Fruit fly (Drosophila melanogaster): ENCODE results near the gene RpS10b.

The RpS10b gene

dm6 chrX:19601644-19602043 lies 3.8 kb downstream of the RpS10b start, which contains the start of gene CG14220 (continued):
- no peak for TF ChIP-seq CG12155 (GFP tag; optimal IDR thresholded peaks at IDR 0.05)
- TF ChIP-seq amos (GFP tag; IDR thresholded peaks at IDR 0.05; ENCODE audit: partially characterized antibody) = peak; percentile 95
- no peak for TF ChIP-seq p53 (GFP tag; optimal IDR thresholded peaks at IDR 0.05)
- TF ChIP-seq CG4360 (GFP tag; IDR thresholded peaks at IDR 0.05) = no peak
- peak; percentile 7 for TF ChIP-seq CG13624 (GFP tag; optimal IDR thresholded peaks at IDR 0.05)
- TF ChIP-seq zfh2 (GFP tag; optimal IDR thresholded peaks at IDR 0.05) = no peak
- TF ChIP-seq ap (GFP tag; IDR thresholded peaks at IDR 0.05) = no peak
- no peak for TF ChIP-seq D19B (GFP tag; optimal IDR thresholded peaks at IDR 0.05)
- TF ChIP-seq Eip74EF (GFP tag; optimal IDR thresholded peaks at IDR 0.05) = no peak
- peak; percentile 16 for TF ChIP-seq CG30020 (tag; optimal IDR thresholded peaks at IDR 0.05)
- TF ChIP-seq CG1603 (tag; optimal IDR thresholded peaks at IDR 0.05) = peak; percentile 69
- no peak for TF ChIP-seq Fer2 (tag; optimal IDR thresholded peaks at IDR 0.05)
- no peak for TF ChIP-seq twi (tag; optimal IDR thresholded peaks at IDR 0.05)
- TF ChIP-seq CG8281 (tag; optimal IDR thresholded peaks at IDR 0.05) = no peak
- TF ChIP-seq sr (GFP tag; IDR thresholded peaks at IDR 0.05) = no peak
- TF ChIP-seq CG2712 (tag; optimal IDR thresholded peaks at IDR 0.05) = peak; percentile 41
- peak; percentile 32 for TF ChIP-seq nmo (GFP tag; optimal IDR thresholded peaks at IDR 0.05)
- no peak for TF ChIP-seq CG7928 (GFP tag; optimal IDR thresholded peaks at IDR 0.05)
- TF ChIP-seq Bdp1 (GFP tag; optimal IDR thresholded peaks at IDR 0.05) = no peak
- TF ChIP-seq Fer1 (GFP tag; optimal IDR thresholded peaks at IDR 0.05) = peak; percentile 48
- no peak for TF ChIP-seq CG10462 (GFP tag; optimal IDR thresholded peaks at IDR 0.05)
- no peak for TF ChIP-seq CG14441 (GFP tag; IDR thresholded peaks at IDR 0.05)
- TF ChIP-seq CG10431 (GFP tag; optimal IDR thresholded peaks at IDR 0.05) = no peak
- no peak for TF ChIP-seq mirr (GFP tag; optimal IDR thresholded peaks at IDR 0.05)
- TF ChIP-seq CG10543 (GFP tag; optimal IDR thresholded peaks at IDR 0.05) = peak; percentile 32
- peak; percentile 12 for TF ChIP-seq PHDP (tag; optimal IDR thresholded peaks at IDR 0.05)
- TF ChIP-seq mam (GFP tag; optimal IDR thresholded peaks at IDR 0.05) = no peak
- TF ChIP-seq run (tag; optimal IDR thresholded peaks at IDR 0.05) = no peak
- no peak for TF ChIP-seq Spps (tag; optimal IDR thresholded peaks at IDR 0.05)
- peak; percentile 97 for TF ChIP-seq CG6791 (GFP tag; IDR thresholded peaks at IDR 0.05; ENCODE audit: partially characterized antibody)
- TF ChIP-seq nom (GFP tag; optimal IDR thresholded peaks at IDR 0.05) = peak; percentile 15
- peak; percentile 87 for TF ChIP-seq trem (tag; optimal IDR thresholded peaks at IDR 0.05)
- no peak for TF ChIP-seq CG10209 (GFP tag; optimal IDR thresholded peaks at IDR 0.05)
- TF ChIP-seq cato (GFP tag; optimal IDR thresholded peaks at IDR 0.05; ENCODE audit: borderline replicate concordance) = no peak
- no peak for TF ChIP-seq CG9609 (GFP tag; optimal IDR thresholded peaks at IDR 0.05)
- no peak for TF ChIP-seq Ada2b (GFP tag; IDR thresholded peaks at IDR 0.05)
- no peak for TF ChIP-seq ewg (GFP tag; optimal IDR thresholded peaks at IDR 0.05)
- no peak for TF ChIP-seq schlank (tag; optimal IDR thresholded peaks at IDR 0.05)
- TF ChIP-seq MTF-1 (GFP tag; optimal IDR thresholded peaks at IDR 0.05; ENCODE audit: borderline replicate concordance) = no peak
- TF ChIP-seq CG34422 (GFP tag; IDR thresholded peaks at IDR 0.05) = no peak
- no peak for TF ChIP-seq Ravus (GFP tag; IDR thresholded peaks at IDR 0.05)
- peak; percentile 40 for TF ChIP-seq CG13894 (tag; optimal IDR thresholded peaks at IDR 0.05)
- no peak for TF ChIP-seq CG9215 (GFP tag; IDR thresholded peaks at IDR 0.05)
- TF ChIP-seq Oaz (GFP tag; IDR thresholded peaks at IDR 0.05) = no peak
- TF ChIP-seq luna (GFP tag; optimal IDR thresholded peaks at IDR 0.05) = no peak
- TF ChIP-seq stwl (tag; optimal IDR thresholded peaks at IDR 0.05) = peak; percentile 83
- no peak for TF ChIP-seq pan (optimal IDR thresholded peaks at IDR 0.05)
- no peak for TF ChIP-seq pan (GFP tag; optimal IDR thresholded peaks at IDR 0.05 in 1 of 2, IDR thresholded peaks at IDR 0.05 in 1 of 2)
- no peak for TF ChIP-seq CG12299 (tag; optimal IDR thresholded peaks at IDR 0.05)
- TF ChIP-seq Side (GFP tag; optimal IDR thresholded peaks at IDR 0.05) = no peak
- TF ChIP-seq sisA (GFP tag; IDR thresholded peaks at IDR 0.05) = no peak

Data from whole organism, embryonic.